Fruit fly (Drosophila melanogaster) whole organism, embryonic: Measurements from ENCODE around the gene CG4020.

ENCODE experiments used
- Ada2b ChIP-seq: fragments of 200-800 bp; sonication (Bioruptor generic); IDR thresholded peaks from 2 replicates; pipeline ENCODE4 v1.3.6; 2022; ENCODE audit warnings: missing biosample characterization, missing genetic modification characterization
- BEAF-32 ChIP-seq: fragments of 200-800 bp; sonication (Bioruptor generic); optimal IDR thresholded peaks from 3 replicates; lab custom pipeline; 2017; ENCODE audit warnings: missing biosample characterization, missing genetic modification characterization, mild to moderate bottlenecking, moderate library complexity, missing genetic modification reagents
- CG10462 ChIP-seq: fragments of 200-800 bp; sonication (Bioruptor generic); optimal IDR thresholded peaks from 2 replicates; lab custom pipeline; 2016; ENCODE audit warnings: missing biosample characterization, missing genetic modification characterization
- CG10565 ChIP-seq: fragments of 200-800 bp; sonication (Bioruptor generic); optimal IDR thresholded peaks from 3 replicates; lab custom pipeline; 2016; ENCODE audit warnings: missing biosample characterization, mild to moderate bottlenecking, missing genetic modification characterization
- CG12391 ChIP-seq: fragments of 200-800 bp; sonication (Bioruptor generic); optimal IDR thresholded peaks from 3 replicates; lab custom pipeline; 2018; ENCODE audit warnings: missing biosample characterization, mild to moderate bottlenecking, missing genetic modification characterization, moderate library complexity
- CG12942 ChIP-seq: fragments of 200-800 bp; sonication (Bioruptor generic); optimal IDR thresholded peaks from 3 replicates; lab custom pipeline; 2016; ENCODE audit warnings: missing biosample characterization, missing genetic modification characterization
- CG13296 ChIP-seq: fragments of 200-800 bp; sonication (Bioruptor generic); optimal IDR thresholded peaks from 3 replicates; lab custom pipeline; 2018; ENCODE audit warnings: missing biosample characterization, mild to moderate bottlenecking, missing genetic modification characterization
- CG1602 ChIP-seq: fragments of 200-800 bp; sonication (Bioruptor generic); optimal IDR thresholded peaks from 3 replicates; lab custom pipeline; 2016; ENCODE audit warnings: missing biosample characterization, missing genetic modification characterization
- CG2678 ChIP-seq: fragments of 200-800 bp; sonication (Bioruptor generic); optimal IDR thresholded peaks from 3 replicates; lab custom pipeline; 2019; ENCODE audit warnings: missing biosample characterization, mild to moderate bottlenecking, missing genetic modification characterization, moderate library complexity
- CG30403 ChIP-seq: fragments of 200-800 bp; sonication (Bioruptor generic); optimal IDR thresholded peaks from 3 replicates; lab custom pipeline; 2016; ENCODE audit warnings: missing biosample characterization, missing genetic modification characterization
- CG32532 ChIP-seq: fragments of 200-800 bp; sonication (Bioruptor generic); IDR thresholded peaks from 2 replicates; pipeline ENCODE4 v1.3.6; 2022; ENCODE audit warnings: missing biosample characterization, missing genetic modification characterization
- CG3847 ChIP-seq: fragments of 200-800 bp; sonication (Bioruptor generic); IDR thresholded peaks from 2 replicates; pipeline ENCODE4 v1.3.6; 2022; ENCODE audit warnings: missing biosample characterization, missing genetic modification characterization
- CG42726 ChIP-seq: fragments of 200-800 bp; sonication (Bioruptor generic); IDR thresholded peaks from 2 replicates; pipeline ENCODE4 v1.3.6; 2022; ENCODE audit warnings: missing biosample characterization, missing genetic modification characterization; ENCODE audit not compliant: partially characterized antibody
- CG5953 ChIP-seq: fragments of 200-800 bp; sonication (Bioruptor generic); IDR thresholded peaks from 2 replicates; pipeline ENCODE4 v1.3.6; 2022; ENCODE audit warnings: missing biosample characterization, missing genetic modification characterization
- CG6175 ChIP-seq: fragments of 200-800 bp; sonication (Bioruptor generic); IDR thresholded peaks from 3 replicates; pipeline ENCODE4 v1.3.6; 2022; ENCODE audit warnings: missing biosample characterization, missing genetic modification characterization
- CG6854 ChIP-seq: fragments of 200-800 bp; sonication (Bioruptor generic); optimal IDR thresholded peaks from 3 replicates; lab custom pipeline; 2017; ENCODE audit warnings: missing biosample characterization, mild to moderate bottlenecking, missing genetic modification characterization
- CG7372 ChIP-seq: fragments of 200-800 bp; sonication (Bioruptor generic); IDR thresholded peaks from 2 replicates; pipeline ENCODE4 v1.3.6; 2022; ENCODE audit warnings: missing biosample characterization, missing genetic modification characterization
- CG7556 ChIP-seq: fragments of 200-800 bp; sonication (Bioruptor generic); optimal IDR thresholded peaks from 2 replicates; lab custom pipeline; 2017; ENCODE audit warnings: missing biosample characterization, mild to moderate bottlenecking, missing genetic modification characterization
- CG8089 ChIP-seq: fragments of 200-800 bp; sonication (Bioruptor generic); optimal IDR thresholded peaks from 3 replicates; lab custom pipeline; 2016; ENCODE audit warnings: missing biosample characterization, missing genetic modification characterization
- CG8388 ChIP-seq: fragments of 200-800 bp; sonication (Bioruptor generic); optimal IDR thresholded peaks from 2 replicates; lab custom pipeline; 2019; ENCODE audit warnings: missing biosample characterization, mild to moderate bottlenecking, missing genetic modification characterization, moderate library complexity
- CG9215 ChIP-seq: fragments of 200-800 bp; sonication (Bioruptor generic); IDR thresholded peaks from 2 replicates; pipeline ENCODE4 v1.3.6; 2022; ENCODE audit warnings: missing biosample characterization, missing genetic modification characterization
- CG9437 ChIP-seq: fragments of 200-800 bp; sonication (Bioruptor generic); optimal IDR thresholded peaks from 2 replicates; lab custom pipeline; 2018; ENCODE audit warnings: missing biosample characterization, mild to moderate bottlenecking, missing genetic modification characterization
- CG9932 ChIP-seq: fragments of 200-800 bp; sonication (Bioruptor generic); IDR thresholded peaks from 2 replicates; pipeline ENCODE4 v1.3.6; 2022; ENCODE audit warnings: missing biosample characterization, missing genetic modification characterization
- Doc3 ChIP-seq: fragments of 200-800 bp; sonication (Bioruptor generic); IDR thresholded peaks from 3 replicates; pipeline ENCODE4 v1.3.6; 2022; ENCODE audit warnings: missing biosample characterization, missing genetic modification characterization; ENCODE audit not compliant: partially characterized antibody
- Fer2 ChIP-seq: fragments of 200-800 bp; sonication (Bioruptor generic); optimal IDR thresholded peaks from 2 replicates; lab custom pipeline; 2018; ENCODE audit warnings: missing biosample characterization, mild to moderate bottlenecking, missing genetic modification characterization, moderate library complexity
- Hr39 ChIP-seq: fragments of >200 bp; optimal IDR thresholded peaks from 2 replicates; lab custom pipeline; 2017
- Kr ChIP-seq: fragments of 200-800 bp; sonication (Bioruptor generic); optimal IDR thresholded peaks from 2 replicates; lab custom pipeline; 2017; ENCODE audit warnings: missing biosample characterization, mild to moderate bottlenecking, missing genetic modification characterization
- Lpt ChIP-seq: fragments of >200 bp; optimal IDR thresholded peaks from 2 replicates; lab custom pipeline; 2018; ENCODE audit warnings: missing biosample characterization, missing genetic modification characterization
- Nf-YB ChIP-seq: fragments of 200-800 bp; sonication (Bioruptor generic); optimal IDR thresholded peaks from 3 replicates; lab custom pipeline; 2019; ENCODE audit warnings: missing biosample characterization, mild to moderate bottlenecking, missing genetic modification characterization, moderate library complexity
- Sox100B ChIP-seq: fragments of 200-800 bp; sonication (Bioruptor generic); optimal IDR thresholded peaks from 3 replicates; lab custom pipeline; 2018; ENCODE audit warnings: missing biosample characterization, mild to moderate bottlenecking, missing genetic modification characterization
- Sry-β ChIP-seq: fragments of 200-800 bp; sonication (Bioruptor generic); optimal IDR thresholded peaks from 2 replicates; lab custom pipeline; 2018; ENCODE audit warnings: missing biosample characterization, mild to moderate bottlenecking, missing genetic modification characterization, moderate library complexity
- br ChIP-seq: fragments of >200 bp; optimal IDR thresholded peaks from 2 replicates; lab custom pipeline; 2017
- caup ChIP-seq: fragments of 200-800 bp; sonication (Bioruptor generic); optimal IDR thresholded peaks from 3 replicates; lab custom pipeline; 2017; ENCODE audit warnings: missing biosample characterization, mild to moderate bottlenecking, missing genetic modification characterization, moderate library complexity; ENCODE audit not compliant: severe bottlenecking
- cg ChIP-seq: fragments of 200-800 bp; sonication (Bioruptor generic); optimal IDR thresholded peaks from 3 replicates; lab custom pipeline; 2019; ENCODE audit warnings: missing biosample characterization, mild to moderate bottlenecking, missing genetic modification characterization, moderate library complexity
- fd96Cb ChIP-seq: fragments of 200-800 bp; sonication (Bioruptor generic); optimal IDR thresholded peaks from 2 replicates; lab custom pipeline; 2018; ENCODE audit warnings: missing biosample characterization, mild to moderate bottlenecking, missing genetic modification characterization, moderate library complexity
- fru ChIP-seq: fragments of >200 bp; optimal IDR thresholded peaks from 2 replicates; lab custom pipeline; 2017
- inv ChIP-seq: fragments of 200-800 bp; sonication (Bioruptor generic); IDR thresholded peaks from 2 replicates; pipeline ENCODE4 v1.3.6; 2022; ENCODE audit warnings: missing biosample characterization, missing genetic modification characterization; ENCODE audit not compliant: partially characterized antibody
- lilli ChIP-seq: fragments of 200-800 bp; sonication (Bioruptor generic); optimal IDR thresholded peaks from 3 replicates; lab custom pipeline; 2016; ENCODE audit warnings: missing biosample characterization, missing genetic modification characterization
- nmo ChIP-seq: fragments of 200-800 bp; sonication (Bioruptor generic); optimal IDR thresholded peaks from 2 replicates; lab custom pipeline; 2018; ENCODE audit warnings: missing biosample characterization, mild to moderate bottlenecking, missing genetic modification characterization, moderate library complexity
- peb ChIP-seq: fragments of 200-800 bp; sonication (Bioruptor generic); IDR thresholded peaks from 2 replicates; pipeline ENCODE4 v1.3.6; 2022; ENCODE audit warnings: missing biosample characterization, missing genetic modification characterization
- pho ChIP-seq: fragments of 200-800 bp; sonication (Bioruptor generic); optimal IDR thresholded peaks from 2 replicates; lab custom pipeline; 2016; ENCODE audit warnings: missing biosample characterization, missing genetic modification characterization
- ranshi ChIP-seq: fragments of 200-800 bp; sonication (Bioruptor generic); IDR thresholded peaks from 2 replicates; pipeline ENCODE4 v1.3.6; 2022; ENCODE audit warnings: missing biosample characterization, missing genetic modification characterization
- sc ChIP-seq, 3 experiments: fragments of >200 bp in 2 of 3; fragments of 200-800 bp in 1 of 3; sonication (Bioruptor generic) in 1 of 3; optimal IDR thresholded peaks; 2 replicates in 2 of 3; 3 replicates in 1 of 3; lab custom pipeline; 2017; ENCODE audit warnings: mild to moderate bottlenecking in 1 of 3, missing biosample characterization in 1 of 3, missing genetic modification characterization in 1 of 3, missing genetic modification reagents in 1 of 3
- scrt ChIP-seq: fragments of 200-800 bp; sonication (Bioruptor generic); optimal IDR thresholded peaks from 2 replicates; lab custom pipeline; 2018; ENCODE audit warnings: missing biosample characterization, mild to moderate bottlenecking, missing genetic modification characterization, moderate library complexity
- sd ChIP-seq: fragments of 200-800 bp; sonication (Bioruptor generic); optimal IDR thresholded peaks from 3 replicates; lab custom pipeline; 2018; ENCODE audit warnings: missing biosample characterization, mild to moderate bottlenecking, missing genetic modification characterization, moderate library complexity
- slou ChIP-seq: fragments of 200-800 bp; sonication (Bioruptor generic); optimal IDR thresholded peaks from 3 replicates; lab custom pipeline; 2016; ENCODE audit warnings: missing biosample characterization, missing genetic modification characterization
- toy ChIP-seq: fragments of 200-800 bp; sonication (Bioruptor generic); IDR thresholded peaks from 2 replicates; pipeline ENCODE4 v1.3.6; 2022; ENCODE audit warnings: missing biosample characterization, missing genetic modification characterization
- trem ChIP-seq: fragments of 200-800 bp; optimal IDR thresholded peaks from 3 replicates; lab custom pipeline; 2019; ENCODE audit warnings: missing biosample characterization, mild to moderate bottlenecking, missing genetic modification characterization, moderate library complexity
- wdn ChIP-seq: fragments of 200-800 bp; sonication (Bioruptor generic); IDR thresholded peaks from 2 replicates; pipeline ENCODE4 v1.3.6; 2022; ENCODE audit warnings: missing biosample characterization, missing genetic modification characterization
- wor ChIP-seq: fragments of 200-800 bp; sonication (Bioruptor generic); IDR thresholded peaks from 2 replicates; pipeline ENCODE4 v1.3.6; 2022; ENCODE audit warnings: missing biosample characterization, missing genetic modification characterization

CG4020 gene

DNA sequence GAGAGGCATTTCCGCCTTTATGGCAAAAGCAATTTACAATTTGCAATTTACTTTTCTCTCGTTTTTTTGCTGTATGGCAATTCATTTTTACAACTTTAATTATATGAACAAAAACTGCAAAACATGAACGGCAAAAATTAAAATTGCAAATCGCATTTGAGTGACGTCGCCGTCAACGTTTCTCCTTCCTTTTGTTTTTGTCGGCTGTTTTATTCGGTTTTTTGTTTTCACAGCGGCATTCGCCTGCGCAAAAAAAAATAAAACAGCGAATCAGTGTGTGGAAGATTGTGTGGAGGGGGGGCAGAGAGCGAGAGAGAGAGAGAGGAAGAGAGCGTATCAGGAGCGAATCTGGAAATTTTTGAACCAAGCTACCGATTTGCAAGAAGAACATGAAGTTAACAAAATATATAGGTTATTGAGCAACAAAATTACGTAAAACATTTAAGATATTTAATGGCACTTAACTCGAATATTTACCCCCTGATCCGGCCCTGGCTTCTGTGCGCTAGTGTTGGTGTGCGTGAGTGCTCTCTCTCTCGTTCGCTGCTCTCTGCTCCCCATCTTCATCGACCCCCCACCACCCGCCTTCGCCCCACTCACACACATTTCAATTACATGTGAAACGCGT, 13.1 kb downstream of the CG4020 start (continued):
- peak; percentile 99 for TF ChIP-seq caup (GFP tag; lab: Kevin White, UChicago)
- peak; percentile 86 for TF ChIP-seq CG10565 (GFP tag; lab: Kevin White, UChicago)
- peak; percentile 99 for TF ChIP-seq peb (GFP tag; lab: Robert Waterston, UW)
- TF ChIP-seq fru = no peak
- peak; percentile 99 for TF ChIP-seq toy (GFP tag; lab: Robert Waterston, UW)
- TF ChIP-seq CG42726 (GFP tag; lab: Robert Waterston, UW) = peak; percentile 90
- peak; percentile 99 for TF ChIP-seq CG3847
- TF ChIP-seq CG7556 (GFP tag; lab: Kevin White, UChicago) = peak; percentile 98
- TF ChIP-seq scrt (GFP tag; lab: Kevin White, UChicago) = peak; percentile 97
- TF ChIP-seq Ada2b (GFP tag; lab: Robert Waterston, UW) = peak; percentile 100
- TF ChIP-seq CG12391 (tag; lab: Kevin White, UChicago) = peak; percentile 98
- peak; percentile 99 for TF ChIP-seq CG7372 (GFP tag; lab: Robert Waterston, UW)
- TF ChIP-seq CG1602 (GFP tag; lab: Kevin White, UChicago) = peak; percentile 98
- TF ChIP-seq CG9932 (GFP tag; lab: Robert Waterston, UW) = peak; percentile 100
- peak; percentile 98 for TF ChIP-seq CG8089 (GFP tag; lab: Kevin White, UChicago)
- no peak for TF ChIP-seq Hr39 (lab: Kevin White, UChicago)
- TF ChIP-seq Doc3 (GFP tag; lab: Robert Waterston, UW) = no peak
- TF ChIP-seq sd (tag; lab: Kevin White, UChicago) = peak; percentile 96
- TF ChIP-seq cg = peak; percentile 94
- no peak for TF ChIP-seq sc (optimal IDR thresholded peaks at IDR 0.05; lab: Kevin White, UChicago)
- TF ChIP-seq sc (GFP tag; optimal IDR thresholded peaks at IDR 0.05; lab: Kevin White, UChicago) = peak; percentile 94
- TF ChIP-seq trem (tag; lab: Kevin White, UChicago) = peak; percentile 90
- TF ChIP-seq Nf-YB (GFP tag; lab: Kevin White, UChicago) = peak; percentile 87
- TF ChIP-seq CG13296 (GFP tag; lab: Kevin White, UChicago) = peak; percentile 99
- TF ChIP-seq Kr (GFP tag; lab: Kevin White, UChicago) = peak; percentile 59
- TF ChIP-seq CG32532 (GFP tag; lab: Robert Waterston, UW) = peak; percentile 100
- peak; percentile 98 for TF ChIP-seq wor (GFP tag; lab: Robert Waterston, UW)
- peak; percentile 99 for TF ChIP-seq CG12942 (GFP tag; lab: Kevin White, UChicago)
- TF ChIP-seq pho (GFP tag; lab: Kevin White, UChicago) = peak; percentile 99
- peak; percentile 99 for TF ChIP-seq CG30403 (GFP tag; lab: Kevin White, UChicago)
- peak; percentile 97 for TF ChIP-seq CG6854 (GFP tag; lab: Kevin White, UChicago)
- TF ChIP-seq Sry-β (GFP tag; lab: Kevin White, UChicago) = peak; percentile 49
- peak; percentile 99 for TF ChIP-seq CG5953
- peak; percentile 100 for TF ChIP-seq ranshi (GFP tag; lab: Robert Waterston, UW)
- peak; percentile 98 for TF ChIP-seq slou (GFP tag; lab: Kevin White, UChicago)
- no peak for TF ChIP-seq br
- TF ChIP-seq fd96Cb (tag; lab: Kevin White, UChicago) = peak; percentile 99
- TF ChIP-seq inv = peak; percentile 90
- peak; percentile 33 for TF ChIP-seq BEAF-32
- TF ChIP-seq CG8388 (GFP tag; lab: Kevin White, UChicago) = peak; percentile 96
- peak; percentile 99 for TF ChIP-seq CG2678 (tag; lab: Kevin White, UChicago)
- peak; percentile 91 for TF ChIP-seq CG9437 (GFP tag; lab: Kevin White, UChicago)
- peak; percentile 99 for TF ChIP-seq wdn (GFP tag; lab: Robert Waterston, UW)
- TF ChIP-seq lilli (GFP tag; lab: Kevin White, UChicago) = peak; percentile 99
- peak; percentile 99 for TF ChIP-seq CG6175 (GFP tag; lab: Robert Waterston, UW)
- no peak for TF ChIP-seq Lpt (GFP tag; lab: Kevin White, UChicago)
- TF ChIP-seq Sox100B (GFP tag; lab: Kevin White, UChicago) = peak; percentile 95
- TF ChIP-seq CG10462 (GFP tag; lab: Kevin White, UChicago) = peak; percentile 98
- TF ChIP-seq nmo (GFP tag; lab: Kevin White, UChicago) = peak; percentile 99
- TF ChIP-seq CG9215 (GFP tag; lab: Robert Waterston, UW) = peak; percentile 99
- TF ChIP-seq Fer2 (tag; lab: Kevin White, UChicago) = peak; percentile 98
